Worm (Caenorhabditis elegans): ENCODE measurements around the gene K01A2.10.

K01A2.10 gene

ce11 chrII:285627-286550, 37.0 kb downstream of the K01A2.10 start, which contains the start of gene B0432.10 (continued):
- TF ChIP-seq elt-1 (tag; optimal IDR thresholded peaks at IDR 0.05; ENCODE audit: borderline replicate concordance, insufficient read depth) (no peak), nhr-237 (tag; optimal IDR thresholded peaks at IDR 0.05) (peak; percentile 78), ceh-39 (tag; optimal IDR thresholded peaks at IDR 0.05) (peak; percentile 0)

DNA sequence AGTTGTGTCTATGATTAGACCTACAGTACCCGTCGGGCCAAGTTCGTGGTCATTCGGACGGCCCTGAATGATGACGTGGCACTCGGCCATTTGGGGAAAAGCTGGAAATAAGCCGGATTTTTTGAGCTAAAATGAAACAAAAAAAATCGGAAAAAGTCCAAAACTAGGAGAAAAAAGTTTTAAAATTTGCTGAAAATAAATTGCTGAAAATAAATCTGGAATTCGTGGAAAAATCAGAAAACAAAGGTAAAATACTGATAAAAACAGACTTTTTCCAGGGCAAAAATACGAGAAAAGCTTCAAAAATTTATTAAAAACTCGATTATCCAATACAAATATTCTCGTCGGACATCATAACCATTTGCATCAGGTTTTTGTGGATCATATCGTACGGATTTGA, 39.3 kb downstream of the K01A2.10 start, which contains the start of gene B0432.9:
TSS of gene B0432.9 (minus strand) at position 101 of the 400 bp plus-strand sequence.
- TF ChIP-seq elt-1 (tag; optimal IDR thresholded peaks at IDR 0.05; ENCODE audit: borderline replicate concordance, insufficient read depth) (no peak), cnd-1 (tag; optimal IDR thresholded peaks at IDR 0.05) (no peak), mab-5 (tag; optimal IDR thresholded peaks at IDR 0.05) (no peak), drap-1 (GFP tag; optimal IDR thresholded peaks at IDR 0.05) (no peak), M03D4.4 (tag; optimal IDR thresholded peaks at IDR 0.05) (no peak), nhr-28 (tag; optimal IDR thresholded peaks at IDR 0.05) (no peak), pha-4 (tag; optimal IDR thresholded peaks at IDR 0.05) (no peak), lin-32 (GFP tag; optimal IDR thresholded peaks at IDR 0.05) (no peak), ham-2 (GFP tag; optimal IDR thresholded peaks at IDR 0.05) (no peak), elt-3 (tag; optimal IDR thresholded peaks at IDR 0.05) (no peak)

- TF ChIP-seq zip-8 (tag; optimal IDR thresholded peaks at IDR 0.05), result peak; percentile 85
- TF ChIP-seq sem-2 (GFP tag; optimal IDR thresholded peaks at IDR 0.05), result no peak
These were observed 40.4 kb downstream of the K01A2.10 start, which contains the start of gene trul-1 for ce11 chrII:282483-282882. TSS of gene trul-1 (minus strand) at chrII:282583.

DNA sequence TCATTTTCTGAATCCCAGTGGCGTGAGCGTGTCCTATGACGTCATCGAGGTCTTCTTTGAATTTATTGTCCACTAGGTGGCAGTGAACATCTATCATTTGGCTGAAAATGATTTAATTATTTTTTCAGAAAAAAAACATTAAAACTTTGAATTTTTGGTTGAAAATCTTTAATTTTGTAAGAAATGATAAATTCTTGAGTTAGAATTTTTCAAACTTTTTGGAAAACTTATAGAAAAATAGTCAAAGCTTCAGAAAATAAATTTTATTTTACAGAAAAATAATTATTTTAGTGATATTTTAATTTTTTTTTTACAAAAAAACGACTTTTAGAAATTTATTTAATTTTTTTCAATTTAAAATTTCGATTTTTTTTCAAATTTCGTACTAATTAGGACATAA, 44.3 kb downstream of the K01A2.10 start, which contains the start of gene B0432.8:
TSS of gene B0432.8 (minus strand) at position 101 of the 400 bp plus-strand sequence.
- TF ChIP-seq ham-2 (GFP tag; optimal IDR thresholded peaks at IDR 0.05) (no peak), zip-8 (tag; optimal IDR thresholded peaks at IDR 0.05) (peak; percentile 78)

- TF ChIP-seq ceh-43 (GFP tag; optimal IDR thresholded peaks at IDR 0.05), result no peak
- no peak for TF ChIP-seq tbx-8 (GFP tag; optimal IDR thresholded peaks at IDR 0.05)
- TF ChIP-seq ztf-11 (tag; optimal IDR thresholded peaks at IDR 0.05), result no peak
- no peak for TF ChIP-seq elt-1 (tag; optimal IDR thresholded peaks at IDR 0.05; ENCODE audit: borderline replicate concordance, insufficient read depth)
- TF ChIP-seq mab-5 (tag; optimal IDR thresholded peaks at IDR 0.05), result no peak
- no peak for TF ChIP-seq nhr-2 (tag; optimal IDR thresholded peaks at IDR 0.05)
- no peak for TF ChIP-seq lin-13 (tag; optimal IDR thresholded peaks at IDR 0.05)
- no peak for TF ChIP-seq nhr-28 (tag; optimal IDR thresholded peaks at IDR 0.05)
- TF ChIP-seq nhr-76 (tag; optimal IDR thresholded peaks at IDR 0.05), result no peak
- TF ChIP-seq mep-1 (tag; optimal IDR thresholded peaks at IDR 0.05), result no peak
- TF ChIP-seq lsy-2 (tag; optimal IDR thresholded peaks at IDR 0.05), result no peak
- no peak for TF ChIP-seq ham-2 (GFP tag; optimal IDR thresholded peaks at IDR 0.05)
These were observed 49.0 kb downstream of the K01A2.10 start, which contains the start of gene B0432.7 for ce11 chrII:273872-274271. TSS of gene B0432.7 (minus strand) at chrII:273972.
